Worm (Caenorhabditis elegans): ENCODE data around the gene rhgf-1.

rhgf-1 gene

ce11 chrX:10694248-10694647, 17.4 kb downstream of the rhgf-1 start:
- TF ChIP-seq tbx-37 (GFP tag; conservative IDR thresholded peaks at IDR 0.05) (no peak), scrt-1 (GFP tag; IDR thresholded peaks at IDR 0.05) (no peak), ama-1 (optimal IDR thresholded peaks at IDR 0.05) (no peak), flt-1 (GFP tag; IDR thresholded peaks at IDR 0.05) (no peak), hnd-1 (tag; optimal IDR thresholded peaks at IDR 0.05) (no peak), hmbx-1 (tag; optimal IDR thresholded peaks at IDR 0.05) (no peak), hmg-4 (GFP tag; optimal IDR thresholded peaks at IDR 0.05) (no peak), ceh-13 (GFP tag; optimal IDR thresholded peaks at IDR 0.05) (no peak), ets-7 (tag; optimal IDR thresholded peaks at IDR 0.05) (no peak), ceh-36 (tag; optimal IDR thresholded peaks at IDR 0.05) (no peak), tbx-11 (GFP tag; IDR thresholded peaks at IDR 0.05) (no peak), B0310.2 (tag; optimal IDR thresholded peaks at IDR 0.05) (no peak), F13C5.2 (tag; optimal IDR thresholded peaks at IDR 0.05) (no peak), pes-1 (GFP tag; IDR thresholded peaks at IDR 0.05) (no peak), sea-1 (GFP tag; conservative IDR thresholded peaks at IDR 0.05) (no peak), tra-4 (tag; optimal IDR thresholded peaks at IDR 0.05) (no peak), aly-1 (tag; optimal IDR thresholded peaks at IDR 0.05) (no peak)

ce11 chrX:10692057-10692456, 19.6 kb downstream of the rhgf-1 start:
- no peak for TF ChIP-seq aly-1 (tag; optimal IDR thresholded peaks at IDR 0.05)
- TF ChIP-seq tbx-37 (GFP tag; conservative IDR thresholded peaks at IDR 0.05) = no peak
- no peak for TF ChIP-seq hnd-1 (tag; optimal IDR thresholded peaks at IDR 0.05)
- TF ChIP-seq ceh-36 (tag; optimal IDR thresholded peaks at IDR 0.05) = no peak
- TF ChIP-seq ama-1 (optimal IDR thresholded peaks at IDR 0.05) = no peak
- TF ChIP-seq hmg-4 (GFP tag; optimal IDR thresholded peaks at IDR 0.05) = no peak
- TF ChIP-seq tra-4 (tag; optimal IDR thresholded peaks at IDR 0.05) = no peak
- no peak for TF ChIP-seq F13C5.2 (tag; optimal IDR thresholded peaks at IDR 0.05)
- no peak for TF ChIP-seq ceh-13 (GFP tag; optimal IDR thresholded peaks at IDR 0.05)
- TF ChIP-seq ets-7 (tag; optimal IDR thresholded peaks at IDR 0.05) = no peak
- no peak for TF ChIP-seq flt-1 (GFP tag; IDR thresholded peaks at IDR 0.05)
- TF ChIP-seq tbx-11 (GFP tag; IDR thresholded peaks at IDR 0.05) = no peak
- no peak for TF ChIP-seq sea-1 (GFP tag; conservative IDR thresholded peaks at IDR 0.05)

ce11 chrX:10691643-10692042, 20.0 kb downstream of the rhgf-1 start, which contains the start of gene yap-1:
Gene yap-1, plus strand, starts transcription at chrX:10691943.
- TF ChIP-seq ceh-13 (GFP tag; optimal IDR thresholded peaks at IDR 0.05) (no peak), scrt-1 (GFP tag; IDR thresholded peaks at IDR 0.05) (no peak), tra-4 (tag; optimal IDR thresholded peaks at IDR 0.05) (no peak), ceh-36 (tag; optimal IDR thresholded peaks at IDR 0.05) (no peak), flt-1 (GFP tag; IDR thresholded peaks at IDR 0.05) (no peak), B0310.2 (tag; optimal IDR thresholded peaks at IDR 0.05) (no peak), hmg-4 (GFP tag; optimal IDR thresholded peaks at IDR 0.05) (no peak), hnd-1 (tag; optimal IDR thresholded peaks at IDR 0.05) (no peak), sea-1 (GFP tag; conservative IDR thresholded peaks at IDR 0.05) (no peak), ama-1 (optimal IDR thresholded peaks at IDR 0.05) (no peak), hmbx-1 (tag; optimal IDR thresholded peaks at IDR 0.05) (no peak), F13C5.2 (tag; optimal IDR thresholded peaks at IDR 0.05) (no peak), ets-7 (tag; optimal IDR thresholded peaks at IDR 0.05) (no peak), tbx-11 (GFP tag; IDR thresholded peaks at IDR 0.05) (no peak), pes-1 (GFP tag; IDR thresholded peaks at IDR 0.05) (no peak), aly-1 (tag; optimal IDR thresholded peaks at IDR 0.05) (no peak)

ce11 chrX:10691232-10691631, 20.4 kb downstream of the rhgf-1 start:
- TF ChIP-seq ceh-36 (tag; optimal IDR thresholded peaks at IDR 0.05) = no peak
- no peak for TF ChIP-seq hmbx-1 (tag; optimal IDR thresholded peaks at IDR 0.05)
- TF ChIP-seq tbx-37 (GFP tag; conservative IDR thresholded peaks at IDR 0.05) = no peak
- TF ChIP-seq hmg-4 (GFP tag; optimal IDR thresholded peaks at IDR 0.05) = peak; percentile 2
- TF ChIP-seq flt-1 (GFP tag; IDR thresholded peaks at IDR 0.05) = no peak
- TF ChIP-seq tra-4 (tag; optimal IDR thresholded peaks at IDR 0.05) = no peak
- no peak for TF ChIP-seq F13C5.2 (tag; optimal IDR thresholded peaks at IDR 0.05)

ce11 chrX:10689729-10690128, 21.9 kb downstream of the rhgf-1 start:
- TF ChIP-seq tbx-37 (GFP tag; conservative IDR thresholded peaks at IDR 0.05) (no peak), tra-4 (tag; optimal IDR thresholded peaks at IDR 0.05) (no peak), pes-1 (GFP tag; IDR thresholded peaks at IDR 0.05) (no peak), tbx-11 (GFP tag; IDR thresholded peaks at IDR 0.05) (no peak), aly-1 (tag; optimal IDR thresholded peaks at IDR 0.05) (no peak), ets-7 (tag; optimal IDR thresholded peaks at IDR 0.05) (no peak)

ce11 chrX:10688311-10688710, 23.4 kb downstream of the rhgf-1 start:
- TF ChIP-seq pes-1 (GFP tag; IDR thresholded peaks at IDR 0.05) (no peak), tra-4 (tag; optimal IDR thresholded peaks at IDR 0.05) (no peak), ets-7 (tag; optimal IDR thresholded peaks at IDR 0.05) (no peak), ceh-36 (tag; optimal IDR thresholded peaks at IDR 0.05) (no peak), ama-1 (optimal IDR thresholded peaks at IDR 0.05) (no peak), hmbx-1 (tag; optimal IDR thresholded peaks at IDR 0.05) (no peak), sea-1 (GFP tag; conservative IDR thresholded peaks at IDR 0.05) (no peak), scrt-1 (GFP tag; IDR thresholded peaks at IDR 0.05) (no peak), F13C5.2 (tag; optimal IDR thresholded peaks at IDR 0.05) (no peak), ceh-13 (GFP tag; optimal IDR thresholded peaks at IDR 0.05) (no peak), flt-1 (GFP tag; IDR thresholded peaks at IDR 0.05) (no peak), tbx-37 (GFP tag; conservative IDR thresholded peaks at IDR 0.05) (no peak), hnd-1 (tag; optimal IDR thresholded peaks at IDR 0.05) (no peak), tbx-11 (GFP tag; IDR thresholded peaks at IDR 0.05) (no peak), B0310.2 (tag; optimal IDR thresholded peaks at IDR 0.05) (no peak), aly-1 (tag; optimal IDR thresholded peaks at IDR 0.05) (no peak), hmg-4 (GFP tag; optimal IDR thresholded peaks at IDR 0.05) (no peak)

- TF ChIP-seq aly-1 (tag; optimal IDR thresholded peaks at IDR 0.05) (no peak), ceh-36 (tag; optimal IDR thresholded peaks at IDR 0.05) (no peak), tbx-37 (GFP tag; conservative IDR thresholded peaks at IDR 0.05) (no peak), ama-1 (optimal IDR thresholded peaks at IDR 0.05) (no peak), sea-1 (GFP tag; conservative IDR thresholded peaks at IDR 0.05) (no peak), F13C5.2 (tag; optimal IDR thresholded peaks at IDR 0.05) (no peak), pes-1 (GFP tag; IDR thresholded peaks at IDR 0.05) (no peak)
Measured at ce11 chrX:10687317-10687716, 24.4 kb downstream of the rhgf-1 start.
